Fruit fly (Drosophila melanogaster): ENCODE measurements around the gene hzg.
A peak's percentile ranks its signal among the peaks of the same experiment; 100 is the strongest.

hzg gene

dm6 chr3L:16045831-16046336 is 41.3 kb upstream of the hzg start (continued):
- TF ChIP-seq Gsc (GFP tag; IDR thresholded peaks at IDR 0.05): no peak
- no peak for TF ChIP-seq unc-4 (GFP tag; IDR thresholded peaks at IDR 0.05; ENCODE audit: partially characterized antibody)
- TF ChIP-seq Side (GFP tag; optimal IDR thresholded peaks at IDR 0.05): peak; percentile 91
- TF ChIP-seq CG4820 (GFP tag; optimal IDR thresholded peaks at IDR 0.05): peak; percentile 87
- TF ChIP-seq CG17612 (GFP tag; IDR thresholded peaks at IDR 0.05): peak; percentile 36; the same call in 1 of the 2 replicates
- TF ChIP-seq CG10959 (GFP tag; IDR thresholded peaks at IDR 0.05): peak; percentile 84
- peak; percentile 94 for TF ChIP-seq CG14014 (GFP tag; IDR thresholded peaks at IDR 0.05)
- TF ChIP-seq CG32772 (GFP tag; IDR thresholded peaks at IDR 0.05): peak; percentile 89
- TF ChIP-seq zfh2 (GFP tag; optimal IDR thresholded peaks at IDR 0.05): peak; percentile 85
- TF ChIP-seq CG1024 (GFP tag; IDR thresholded peaks at IDR 0.05): peak; percentile 74
- TF ChIP-seq CG2116 (GFP tag; optimal IDR thresholded peaks at IDR 0.05): peak; percentile 67
- peak; percentile 90 for TF ChIP-seq HLH3B (GFP tag; IDR thresholded peaks at IDR 0.05)
- peak; percentile 25 for TF ChIP-seq cato (GFP tag; optimal IDR thresholded peaks at IDR 0.05; ENCODE audit: borderline replicate concordance)
- TF ChIP-seq Ravus (GFP tag; IDR thresholded peaks at IDR 0.05): peak; percentile 59
- TF ChIP-seq hkb (optimal IDR thresholded peaks at IDR 0.05): no peak
- peak; percentile 96 for TF ChIP-seq hkb (GFP tag; IDR thresholded peaks at IDR 0.05)
- TF ChIP-seq CG6254 (GFP tag; optimal IDR thresholded peaks at IDR 0.05): peak; percentile 86
- TF ChIP-seq Rx (GFP tag; IDR thresholded peaks at IDR 0.05): peak; percentile 83
- peak; percentile 47 for TF ChIP-seq Ets97D (GFP tag; optimal IDR thresholded peaks at IDR 0.05)
- TF ChIP-seq Deaf1 (tag; optimal IDR thresholded peaks at IDR 0.05): no peak
- peak; percentile 86 for TF ChIP-seq MTF-1 (GFP tag; optimal IDR thresholded peaks at IDR 0.05; ENCODE audit: borderline replicate concordance)
- peak; percentile 82 for TF ChIP-seq pum (GFP tag; optimal IDR thresholded peaks at IDR 0.05)
- TF ChIP-seq CG7928 (GFP tag; optimal IDR thresholded peaks at IDR 0.05): peak; percentile 61
- peak; percentile 89 for TF ChIP-seq CG7372 (GFP tag; IDR thresholded peaks at IDR 0.05)
- TF ChIP-seq Nf-YC (tag; optimal IDR thresholded peaks at IDR 0.05): peak; percentile 74
- peak; percentile 97 for TF ChIP-seq row (GFP tag; IDR thresholded peaks at IDR 0.05)
- TF ChIP-seq CG7745 (tag; optimal IDR thresholded peaks at IDR 0.05): peak; percentile 71
- TF ChIP-seq Hmr (GFP tag; optimal IDR thresholded peaks at IDR 0.05): peak; percentile 94
- TF ChIP-seq CG33213 (GFP tag; optimal IDR thresholded peaks at IDR 0.05): peak; percentile 80
- peak; percentile 81 for TF ChIP-seq CG11085 (GFP tag; IDR thresholded peaks at IDR 0.05)
- no peak; the same call in none of the 2 replicates for TF ChIP-seq danr (GFP tag; IDR thresholded peaks at IDR 0.05)
- peak; percentile 85 for TF ChIP-seq ken (GFP tag; IDR thresholded peaks at IDR 0.05)
- TF ChIP-seq jumu (GFP tag; optimal IDR thresholded peaks at IDR 0.05): peak; percentile 93
- peak; percentile 61 for TF ChIP-seq slou (GFP tag; optimal IDR thresholded peaks at IDR 0.05)
- TF ChIP-seq CG34224 (GFP tag; IDR thresholded peaks at IDR 0.05; ENCODE audit: partially characterized antibody): no peak
- TF ChIP-seq Dbx (GFP tag; IDR thresholded peaks at IDR 0.05): peak; percentile 94
- TF ChIP-seq CG12155 (GFP tag; optimal IDR thresholded peaks at IDR 0.05): peak; percentile 93
- peak; percentile 87 for TF ChIP-seq CG10654 (GFP tag; optimal IDR thresholded peaks at IDR 0.05)
- TF ChIP-seq CG6854 (GFP tag; optimal IDR thresholded peaks at IDR 0.05): peak; percentile 90
- peak; percentile 98 for TF ChIP-seq az2 (GFP tag; optimal IDR thresholded peaks at IDR 0.05)
- peak; percentile 70 for TF ChIP-seq Adf1 (GFP tag; IDR thresholded peaks at IDR 0.05)
- TF ChIP-seq CG11723 (GFP tag; optimal IDR thresholded peaks at IDR 0.05): peak; percentile 87
- no peak for TF ChIP-seq hbn (GFP tag; IDR thresholded peaks at IDR 0.05; ENCODE audit: partially characterized antibody)
- peak; percentile 83 for TF ChIP-seq Oaz (GFP tag; IDR thresholded peaks at IDR 0.05)
- peak; percentile 28 for TF ChIP-seq CG14965 (GFP tag; optimal IDR thresholded peaks at IDR 0.05; ENCODE audit: borderline replicate concordance)
- TF ChIP-seq sqz (GFP tag; optimal IDR thresholded peaks at IDR 0.05): peak; percentile 99
- TF ChIP-seq usp (GFP tag; optimal IDR thresholded peaks at IDR 0.05): no peak
- TF ChIP-seq fd96Cb (tag; optimal IDR thresholded peaks at IDR 0.05): peak; percentile 92
- TF ChIP-seq CG2199 (GFP tag; IDR thresholded peaks at IDR 0.05): peak; percentile 68; the same call in 1 of the 3 replicates
- peak; percentile 88 for TF ChIP-seq Mad (GFP tag; optimal IDR thresholded peaks at IDR 0.05)
- peak; percentile 76 for TF ChIP-seq Atf-2 (GFP tag; optimal IDR thresholded peaks at IDR 0.05)
- TF ChIP-seq p53 (GFP tag; optimal IDR thresholded peaks at IDR 0.05): peak; percentile 73
